Fruit fly (Drosophila melanogaster) whole organism, pupa: Measurements from ENCODE around the gene Irk1.

Source experiments
- CG10348 ChIP-seq: fragments of 200-800 bp; sonication (Bioruptor generic); IDR thresholded peaks from 2 replicates; pipeline ENCODE4 v1.3.6; 2022; ENCODE audit warnings: missing biosample characterization, missing genetic modification characterization
- CG12605 ChIP-seq: fragments of 200-800 bp; sonication (Bioruptor generic); IDR thresholded peaks from 2 replicates; pipeline ENCODE4 v1.3.6; 2022; ENCODE audit warnings: missing biosample characterization, missing genetic modification characterization
- CG13204 ChIP-seq: fragments of 200-800 bp; sonication (Bioruptor generic); optimal IDR thresholded peaks from 2 replicates; lab custom pipeline; 2018; ENCODE audit warnings: missing biosample characterization, mild to moderate bottlenecking, missing genetic modification characterization, moderate library complexity
- CG14655 ChIP-seq: fragments of 200-800 bp; sonication (Bioruptor generic); optimal IDR thresholded peaks from 3 replicates; lab custom pipeline; 2017; ENCODE audit warnings: mild to moderate bottlenecking, missing biosample characterization, missing genetic modification reagents, missing genetic modification characterization
- CG15710 ChIP-seq: fragments of 200-800 bp; sonication (Bioruptor generic); optimal IDR thresholded peaks from 2 replicates; lab custom pipeline; 2018; ENCODE audit warnings: missing biosample characterization, mild to moderate bottlenecking, missing genetic modification characterization, moderate library complexity
- CG17806 ChIP-seq: fragments of 200-800 bp; sonication (Bioruptor generic); optimal IDR thresholded peaks from 2 replicates; lab custom pipeline; 2018; ENCODE audit warnings: missing biosample characterization, mild to moderate bottlenecking, missing genetic modification characterization, moderate library complexity
- CG32121 ChIP-seq: fragments of 200-800 bp; sonication (Bioruptor generic); IDR thresholded peaks from 2 replicates; pipeline ENCODE4 v1.3.6; 2022; ENCODE audit warnings: missing biosample characterization, missing genetic modification characterization
- CG34367 ChIP-seq: fragments of 200-800 bp; sonication (Bioruptor generic); optimal IDR thresholded peaks from 2 replicates; lab custom pipeline; 2018; ENCODE audit warnings: missing biosample characterization, mild to moderate bottlenecking, missing genetic modification characterization
- CG4496 ChIP-seq: fragments of 200-800 bp; sonication (Bioruptor generic); IDR thresholded peaks from 3 replicates; pipeline ENCODE4 v1.3.6; 2022; ENCODE audit warnings: missing biosample characterization, missing genetic modification characterization
- CG8159 ChIP-seq: fragments of 200-800 bp; sonication (Bioruptor generic); optimal IDR thresholded peaks from 3 replicates; lab custom pipeline; 2018; ENCODE audit warnings: missing biosample characterization, mild to moderate bottlenecking, missing genetic modification characterization, moderate library complexity
- CG8301 ChIP-seq: fragments of 200-800 bp; sonication (Bioruptor generic); optimal IDR thresholded peaks from 2 replicates; lab custom pipeline; 2018; ENCODE audit warnings: missing biosample characterization, mild to moderate bottlenecking, missing genetic modification characterization
- CG9948 ChIP-seq: fragments of 200-800 bp; sonication (Bioruptor generic); optimal IDR thresholded peaks from 2 replicates; lab custom pipeline; 2018; ENCODE audit warnings: missing biosample characterization, mild to moderate bottlenecking, missing genetic modification characterization, moderate library complexity
- D1 ChIP-seq: fragments of 200-800 bp; sonication (Bioruptor generic); optimal IDR thresholded peaks from 2 replicates; lab custom pipeline; 2018; ENCODE audit warnings: missing biosample characterization, mild to moderate bottlenecking, missing genetic modification characterization, moderate library complexity
- EcR ChIP-seq: fragments of 200-800 bp; sonication (Bioruptor generic); optimal IDR thresholded peaks from 3 replicates; lab custom pipeline; 2019; ENCODE audit warnings: missing biosample characterization, missing genetic modification characterization, mild to moderate bottlenecking, moderate library complexity, missing genetic modification reagents
- Ets98B ChIP-seq: fragments of 200-800 bp; sonication (Bioruptor generic); IDR thresholded peaks from 2 replicates; pipeline ENCODE4 v1.3.6; 2022; ENCODE audit warnings: missing biosample characterization, missing genetic modification characterization
- Pif1A ChIP-seq: fragments of 200-800 bp; sonication (Bioruptor generic); optimal IDR thresholded peaks from 3 replicates; lab custom pipeline; 2016; ENCODE audit warnings: missing biosample characterization, missing genetic modification characterization
- Pif1B ChIP-seq: fragments of 200-800 bp; sonication (Bioruptor generic); optimal IDR thresholded peaks from 3 replicates; lab custom pipeline; 2016; ENCODE audit warnings: missing biosample characterization, missing genetic modification characterization
- Snoo ChIP-seq: fragments of 200-800 bp; sonication (Bioruptor generic); optimal IDR thresholded peaks from 3 replicates; lab custom pipeline; 2017; ENCODE audit warnings: missing biosample characterization, mild to moderate bottlenecking, missing genetic modification characterization, inconsistent platforms
- fd96Ca ChIP-seq: fragments of 200-800 bp; sonication (Bioruptor generic); IDR thresholded peaks from 3 replicates; pipeline ENCODE4 v1.3.6; 2022; ENCODE audit warnings: missing biosample characterization, missing genetic modification characterization
- gl ChIP-seq: fragments of 200-800 bp; sonication (Bioruptor generic); optimal IDR thresholded peaks from 2 replicates; lab custom pipeline; 2018; ENCODE audit warnings: missing biosample characterization, mild to moderate bottlenecking, missing genetic modification characterization
- rn ChIP-seq: fragments of 200-800 bp; sonication (Bioruptor generic); IDR thresholded peaks from 2 replicates; pipeline ENCODE4 v1.3.6; 2022; ENCODE audit warnings: missing biosample characterization, missing genetic modification characterization

Gene Irk1

DNA sequence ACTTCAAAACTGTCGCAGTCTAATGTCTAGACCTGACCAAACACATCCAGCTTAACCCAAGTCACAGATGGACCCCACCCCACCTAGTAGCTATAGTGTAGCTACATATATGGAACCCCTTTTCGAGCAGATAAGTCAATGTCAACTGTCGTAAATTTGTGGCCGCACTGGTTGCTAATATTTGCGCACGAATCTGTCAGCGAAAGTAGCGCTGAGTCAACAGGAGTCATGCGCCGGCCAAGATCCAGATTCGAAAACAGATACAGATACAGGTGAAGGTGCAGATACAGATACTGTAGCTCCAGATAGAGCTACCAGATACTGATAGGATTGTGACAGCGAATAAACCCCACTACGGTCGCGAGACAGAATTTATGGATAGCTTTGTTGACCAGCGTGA, 4.0 kb upstream of the Irk1 start:
- TF ChIP-seq Pif1B (GFP tag; lab: Kevin White, UChicago) (no peak), CG8301 (tag; lab: Kevin White, UChicago) (no peak), Snoo (tag; lab: Kevin White, UChicago) (no peak), rn (GFP tag; lab: Robert Waterston, UW) (no peak), Ets98B (no peak), CG14655 (GFP tag; lab: Kevin White, UChicago) (no peak), CG17806 (tag; lab: Kevin White, UChicago) (no peak)

DNA sequence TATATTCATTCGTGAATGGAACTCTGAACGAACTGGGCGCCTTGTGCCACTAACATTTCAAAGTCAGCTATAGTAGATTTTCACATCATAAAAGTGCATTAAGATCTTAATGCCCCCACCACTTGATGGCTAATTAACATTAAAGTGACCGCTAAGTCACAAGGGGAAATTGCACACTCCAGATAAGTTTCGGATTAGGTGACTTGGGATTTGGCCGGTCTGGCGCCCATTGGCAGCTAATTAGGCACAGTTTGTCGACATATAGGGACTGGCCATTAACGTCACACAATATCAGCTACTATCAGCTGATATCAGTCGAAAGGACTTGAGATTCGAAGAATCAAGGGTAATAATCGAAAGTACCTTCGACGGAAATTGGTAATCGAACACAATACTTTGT, 3.5 kb upstream of the Irk1 start:
- TF ChIP-seq CG17806 (tag; lab: Kevin White, UChicago) = no peak
- no peak for TF ChIP-seq gl
- TF ChIP-seq CG8301 (tag; lab: Kevin White, UChicago) = no peak
- no peak for TF ChIP-seq CG14655 (GFP tag; lab: Kevin White, UChicago)
- TF ChIP-seq CG13204 (GFP tag; lab: Kevin White, UChicago) = no peak
- no peak for TF ChIP-seq CG9948 (tag; lab: Kevin White, UChicago)
- TF ChIP-seq CG12605 = no peak
- TF ChIP-seq CG4496 (GFP tag; lab: Robert Waterston, UW) = no peak
- no peak for TF ChIP-seq CG32121 (GFP tag; lab: Robert Waterston, UW)
- no peak for TF ChIP-seq CG8159 (tag; lab: Kevin White, UChicago)
- no peak for TF ChIP-seq CG15710
- TF ChIP-seq Ets98B = no peak
- no peak for TF ChIP-seq rn (GFP tag; lab: Robert Waterston, UW)
- no peak for TF ChIP-seq EcR
- no peak for TF ChIP-seq CG10348
- no peak for TF ChIP-seq fd96Ca (GFP tag; lab: Robert Waterston, UW)
- TF ChIP-seq Pif1B (GFP tag; lab: Kevin White, UChicago) = no peak
- TF ChIP-seq Pif1A (GFP tag; lab: Kevin White, UChicago) = no peak

DNA sequence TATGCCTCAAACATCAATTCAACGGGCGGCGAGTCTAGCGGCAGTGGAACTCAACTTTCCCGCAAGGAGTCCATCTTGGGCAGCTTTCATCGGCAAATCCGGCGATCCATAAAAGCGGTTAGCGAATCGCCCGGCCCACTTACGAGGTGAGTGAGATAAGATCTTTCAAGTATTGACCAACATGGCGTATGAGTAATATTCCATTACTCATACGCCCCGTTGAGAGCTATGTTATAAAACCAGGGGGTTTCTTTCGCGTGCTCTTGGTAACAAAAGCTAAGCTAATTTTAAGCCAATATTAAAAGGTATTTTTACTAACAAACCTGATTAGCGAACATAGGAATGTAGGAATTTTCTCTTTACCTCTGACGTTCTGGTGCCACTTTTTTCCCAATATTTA, 2.2 kb downstream of the Irk1 start:
- TF ChIP-seq EcR (no peak), CG4496 (GFP tag; lab: Robert Waterston, UW) (no peak), CG13204 (GFP tag; lab: Kevin White, UChicago) (no peak), CG34367 (no peak), CG14655 (GFP tag; lab: Kevin White, UChicago) (no peak), Pif1A (GFP tag; lab: Kevin White, UChicago) (no peak), Ets98B (no peak), Pif1B (GFP tag; lab: Kevin White, UChicago) (no peak), CG8159 (tag; lab: Kevin White, UChicago) (no peak), CG10348 (no peak), rn (GFP tag; lab: Robert Waterston, UW) (no peak), gl (no peak), CG15710 (no peak), CG9948 (tag; lab: Kevin White, UChicago) (no peak), CG8301 (tag; lab: Kevin White, UChicago) (no peak), D1 (no peak)

DNA sequence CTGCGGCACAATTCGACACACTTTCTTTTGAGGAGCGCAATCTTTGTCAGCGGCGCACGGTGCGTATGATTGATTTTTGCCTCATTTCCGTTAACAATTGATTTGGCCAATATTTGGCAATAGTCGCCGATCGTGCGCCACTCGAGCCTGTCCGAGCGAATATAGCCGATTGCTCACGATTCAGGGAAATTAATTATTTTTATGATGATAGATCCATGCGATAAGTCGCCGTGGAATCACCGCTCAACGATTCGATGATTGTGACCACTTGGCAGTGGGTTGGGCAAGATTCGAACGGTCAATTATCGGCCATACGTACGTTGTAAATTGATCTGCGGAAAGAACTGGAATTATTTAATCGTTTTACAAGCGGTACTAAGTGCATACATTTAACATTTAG, 3.8 kb downstream of the Irk1 start:
- TF ChIP-seq Ets98B = no peak
- TF ChIP-seq CG8159 (tag; lab: Kevin White, UChicago) = no peak
- no peak for TF ChIP-seq gl
- TF ChIP-seq Pif1B (GFP tag; lab: Kevin White, UChicago) = no peak
- TF ChIP-seq EcR = no peak
- no peak for TF ChIP-seq CG12605
- TF ChIP-seq CG9948 (tag; lab: Kevin White, UChicago) = no peak
- no peak for TF ChIP-seq Snoo (tag; lab: Kevin White, UChicago)
- TF ChIP-seq CG8301 (tag; lab: Kevin White, UChicago) = no peak
- TF ChIP-seq CG17806 (tag; lab: Kevin White, UChicago) = no peak

DNA sequence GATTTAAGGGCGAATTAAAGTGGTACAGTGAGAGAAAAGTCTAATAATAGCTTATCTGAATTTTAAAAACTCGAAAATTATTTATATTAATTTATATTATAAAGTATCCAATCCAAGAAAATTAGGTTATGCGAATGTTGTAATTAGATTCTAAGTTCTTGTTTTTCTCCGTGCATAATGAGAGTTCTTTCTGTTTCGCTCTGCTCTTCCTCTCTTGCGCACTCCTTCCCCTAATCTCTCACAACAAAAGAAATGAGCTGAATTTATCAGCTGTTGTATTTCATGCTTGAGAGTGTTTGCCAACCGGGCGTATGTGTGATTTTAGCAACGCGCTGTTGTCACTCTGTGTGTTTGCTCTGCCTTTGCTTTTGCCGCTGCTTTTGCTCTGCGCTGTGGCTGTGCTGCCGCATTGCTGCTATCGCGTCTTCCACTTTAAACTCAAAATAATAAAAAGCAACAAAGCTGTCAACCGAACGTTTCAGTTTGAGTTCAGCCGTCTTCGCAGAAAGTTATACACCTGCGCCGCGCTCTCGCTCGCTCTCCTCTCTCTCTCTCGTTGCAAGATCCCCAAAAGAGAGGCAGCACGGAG, 5.4 kb downstream of the Irk1 start, which contains the start of gene CG46310:
Gene CG46310, plus strand, starts transcription at position 481 of the 589 bp plus-strand sequence.
- TF ChIP-seq CG14655 (GFP tag; lab: Kevin White, UChicago) = peak; percentile 77
- TF ChIP-seq CG8301 (tag; lab: Kevin White, UChicago) = peak; percentile 68
- no peak for TF ChIP-seq CG10348
- TF ChIP-seq Pif1B (GFP tag; lab: Kevin White, UChicago) = peak; percentile 62
- TF ChIP-seq CG32121 (GFP tag; lab: Robert Waterston, UW) = peak; percentile 87
- TF ChIP-seq CG34367 = no peak
- TF ChIP-seq CG4496 (GFP tag; lab: Robert Waterston, UW) = peak; percentile 89
- TF ChIP-seq gl = peak; percentile 42
- no peak; the same call in 1 of the 3 replicates for TF ChIP-seq fd96Ca (GFP tag; lab: Robert Waterston, UW)
- TF ChIP-seq D1 = peak; percentile 59
- TF ChIP-seq Pif1A (GFP tag; lab: Kevin White, UChicago) = peak; percentile 76
- peak; percentile 96 for TF ChIP-seq Snoo (tag; lab: Kevin White, UChicago)
- peak; percentile 53 for TF ChIP-seq CG9948 (tag; lab: Kevin White, UChicago)
- peak; percentile 78 for TF ChIP-seq CG8159 (tag; lab: Kevin White, UChicago)
- peak; percentile 64 for TF ChIP-seq CG17806 (tag; lab: Kevin White, UChicago)
- peak; percentile 83 for TF ChIP-seq CG12605
- peak; percentile 83 for TF ChIP-seq rn (GFP tag; lab: Robert Waterston, UW)
- peak; percentile 68 for TF ChIP-seq CG15710
- peak; percentile 58 for TF ChIP-seq EcR
- TF ChIP-seq CG13204 (GFP tag; lab: Kevin White, UChicago) = peak; percentile 47
- TF ChIP-seq Ets98B = peak; percentile 79

DNA sequence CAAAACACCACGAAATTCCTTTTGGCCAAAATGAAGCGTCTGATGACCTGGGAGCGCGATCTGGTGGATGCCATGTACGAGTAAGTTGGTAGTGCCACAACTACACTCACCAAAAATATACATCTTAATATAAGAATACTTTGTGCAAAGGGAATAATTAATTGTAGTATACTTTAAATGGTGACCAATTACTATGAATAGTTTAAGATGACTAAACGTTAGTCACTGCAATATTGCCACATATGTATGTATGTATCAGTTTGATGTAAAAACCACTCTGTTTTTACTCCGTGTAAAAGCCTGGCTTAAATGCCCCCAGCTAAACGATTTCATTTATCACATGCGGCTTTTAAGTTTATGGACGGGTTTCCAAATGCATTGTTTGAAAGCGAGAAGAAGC, 6.6 kb downstream of the Irk1 start:
- TF ChIP-seq CG15710 (peak; percentile 67), Snoo (tag; lab: Kevin White, UChicago) (no peak), Pif1A (GFP tag; lab: Kevin White, UChicago) (peak; percentile 69), Ets98B (no peak), rn (GFP tag; lab: Robert Waterston, UW) (no peak), CG4496 (GFP tag; lab: Robert Waterston, UW) (peak; percentile 5; the same call in 1 of the 3 replicates), Pif1B (GFP tag; lab: Kevin White, UChicago) (no peak), gl (no peak), CG34367 (peak; percentile 69), CG12605 (no peak), D1 (peak; percentile 25), EcR (no peak), CG17806 (tag; lab: Kevin White, UChicago) (peak; percentile 45), CG8159 (tag; lab: Kevin White, UChicago) (peak; percentile 78), fd96Ca (GFP tag; lab: Robert Waterston, UW) (0 out of 3 replicates have a peak, but pooled peaks have one; percentile 48), CG14655 (GFP tag; lab: Kevin White, UChicago) (peak; percentile 72), CG8301 (tag; lab: Kevin White, UChicago) (peak; percentile 62), CG32121 (GFP tag; lab: Robert Waterston, UW) (no peak), CG13204 (GFP tag; lab: Kevin White, UChicago) (no peak), CG9948 (tag; lab: Kevin White, UChicago) (peak; percentile 76), CG10348 (no peak)
